Fruit fly (Drosophila melanogaster) S2 (cell line): ENCODE results near the gene myd.

Experiments used
- CG8478 ChIP-seq: fragments of >200 bp; optimal IDR thresholded peaks from 2 replicates; lab custom pipeline; 2018
- CTCF ChIP-seq, 2 experiments: fragments of >200 bp; optimal IDR thresholded peaks; 2 replicates each; lab custom pipeline; 2018

dm6 chr3R:19182848-19183247 lies 2.4 kb downstream of the myd start:
- TF ChIP-seq CG8478 (lab: Kevin White, UChicago) (no peak), CTCF (optimal IDR thresholded peaks at IDR 0.05; lab: Kevin White, UChicago) (no peak)
